Fruit fly (Drosophila melanogaster) whole organism, adult: ENCODE results near the gene ttm50.

Source experiments
- CG11617 ChIP-seq: fragments of 200-800 bp; sonication (Bioruptor generic); optimal IDR thresholded peaks from 2 replicates; lab custom pipeline; 2017; ENCODE audit warnings: mild to moderate bottlenecking, missing biosample characterization, missing genetic modification reagents, missing genetic modification characterization
- CG12768 ChIP-seq: fragments of 200-800 bp; sonication (Bioruptor generic); optimal IDR thresholded peaks from 2 replicates; lab custom pipeline; 2017; ENCODE audit warnings: missing biosample characterization, missing genetic modification characterization, mild to moderate bottlenecking, moderate library complexity, missing genetic modification reagents
- CG14711 ChIP-seq: fragments of 200-800 bp; sonication (Bioruptor generic); optimal IDR thresholded peaks from 2 replicates; lab custom pipeline; 2018; ENCODE audit warnings: missing biosample characterization, mild to moderate bottlenecking, missing genetic modification characterization, moderate library complexity
- CG1620 ChIP-seq: fragments of 200-800 bp; sonication (Bioruptor generic); optimal IDR thresholded peaks from 2 replicates; lab custom pipeline; 2016; ENCODE audit warnings: missing biosample characterization, missing genetic modification characterization
- CG33017 ChIP-seq: fragments of 200-800 bp; sonication (Bioruptor generic); optimal IDR thresholded peaks from 2 replicates; lab custom pipeline; 2018; ENCODE audit warnings: missing biosample characterization, mild to moderate bottlenecking, missing genetic modification characterization, moderate library complexity
- CG5204 ChIP-seq: fragments of 200-800 bp; sonication (Bioruptor generic); optimal IDR thresholded peaks from 2 replicates; lab custom pipeline; 2016; ENCODE audit warnings: missing biosample characterization, missing genetic modification characterization
- CG7045 ChIP-seq: fragments of 200-800 bp; sonication (Bioruptor generic); optimal IDR thresholded peaks from 2 replicates; lab custom pipeline; 2017; ENCODE audit warnings: missing biosample characterization, mild to moderate bottlenecking, missing genetic modification characterization
- CG7101 ChIP-seq: fragments of 200-800 bp; sonication (Bioruptor generic); optimal IDR thresholded peaks from 2 replicates; lab custom pipeline; 2018; ENCODE audit warnings: missing biosample characterization, mild to moderate bottlenecking, missing genetic modification characterization, moderate library complexity
- Clk ChIP-seq: fragments of 200-800 bp; sonication (Bioruptor generic); optimal IDR thresholded peaks from 2 replicates; lab custom pipeline; 2017; ENCODE audit warnings: missing biosample characterization, missing genetic modification characterization
- Crg-1 ChIP-seq: fragments of 200-800 bp; sonication (Bioruptor generic); optimal IDR thresholded peaks from 2 replicates; lab custom pipeline; 2016; ENCODE audit warnings: missing biosample characterization, missing genetic modification characterization
- Hr96 ChIP-seq: fragments of 200-800 bp; sonication (Bioruptor generic); optimal IDR thresholded peaks from 2 replicates; lab custom pipeline; 2016; ENCODE audit warnings: missing biosample characterization, missing genetic modification characterization
- Mnt ChIP-seq: fragments of 200-800 bp; sonication (Bioruptor generic); optimal IDR thresholded peaks from 2 replicates; lab custom pipeline; 2016; ENCODE audit warnings: missing biosample characterization, mild to moderate bottlenecking, missing genetic modification characterization
- bab1 ChIP-seq: fragments of 200-800 bp; sonication (Bioruptor generic); optimal IDR thresholded peaks from 3 replicates; lab custom pipeline; 2019; ENCODE audit warnings: missing biosample characterization, mild to moderate bottlenecking, missing genetic modification characterization, moderate library complexity
- cic ChIP-seq: fragments of 200-800 bp; sonication (Bioruptor generic); optimal IDR thresholded peaks from 2 replicates; lab custom pipeline; 2017; ENCODE audit warnings: missing biosample characterization, mild to moderate bottlenecking, missing genetic modification characterization, moderate library complexity
- cnc ChIP-seq, 2 experiments: fragments of >200 bp; optimal IDR thresholded peaks; 2 replicates each; lab custom pipeline; 2017
- kay ChIP-seq: fragments of 200-800 bp; sonication (Bioruptor generic); peaks from one replicate; lab custom pipeline; 2016; ENCODE audit warnings: missing biosample characterization, missing genetic modification characterization, borderline replicate concordance
- ovo ChIP-seq: fragments of 200-800 bp; sonication (Bioruptor generic); optimal IDR thresholded peaks from 2 replicates; lab custom pipeline; 2016; ENCODE audit warnings: missing biosample characterization, missing genetic modification characterization
- pad ChIP-seq: fragments of 200-800 bp; sonication (Bioruptor generic); optimal IDR thresholded peaks from 3 replicates; lab custom pipeline; 2017; ENCODE audit warnings: missing biosample characterization, missing genetic modification characterization, mild to moderate bottlenecking, moderate library complexity, missing genetic modification reagents
- tj ChIP-seq: fragments of 200-800 bp; sonication (Bioruptor generic); optimal IDR thresholded peaks from 3 replicates; lab custom pipeline; 2017; ENCODE audit warnings: missing biosample characterization, mild to moderate bottlenecking, missing genetic modification characterization, moderate library complexity
- toe ChIP-seq: fragments of 200-800 bp; sonication (Bioruptor generic); optimal IDR thresholded peaks from 2 replicates; lab custom pipeline; 2016; ENCODE audit warnings: missing biosample characterization, missing genetic modification characterization

ttm50 gene

dm6 chrX:2726420-2726819, 5.6 kb downstream of the ttm50 start, which contains the start of gene vilya:
TSS of gene vilya (plus strand) at chrX:2726678.
- TF ChIP-seq pad (GFP tag; lab: Kevin White, UChicago) (no peak), Hr96 (no peak), CG33017 (tag; lab: Kevin White, UChicago) (no peak), CG14711 (tag; lab: Kevin White, UChicago) (no peak), CG12768 (GFP tag; lab: Kevin White, UChicago) (no peak), tj (GFP tag; lab: Kevin White, UChicago) (no peak), Clk (GFP tag; lab: Kevin White, UChicago) (no peak), cnc (optimal IDR thresholded peaks at IDR 0.05; lab: Kevin White, UChicago) (no peak), CG7045 (no peak), toe (GFP tag; lab: Kevin White, UChicago) (no peak), cic (GFP tag; lab: Kevin White, UChicago) (no peak)

dm6 chrX:2720122-2720521, 11.9 kb downstream of the ttm50 start, which contains the start of gene CG2701:
TSS of gene CG2701 (minus strand) at chrX:2720327.
- TF ChIP-seq Mnt (GFP tag; lab: Kevin White, UChicago), result peak; percentile 40
- peak; percentile 19 for TF ChIP-seq CG1620 (GFP tag; lab: Kevin White, UChicago)
- TF ChIP-seq CG7101 (tag; lab: Kevin White, UChicago), result no peak
- peak; percentile 72 for TF ChIP-seq bab1

dm6 chrX:2714730-2715129, 17.3 kb downstream of the ttm50 start:
- no peak for TF ChIP-seq toe (GFP tag; lab: Kevin White, UChicago)
- TF ChIP-seq CG7045, result no peak
- TF ChIP-seq tj (GFP tag; lab: Kevin White, UChicago), result peak; percentile 12
- TF ChIP-seq Mnt (GFP tag; lab: Kevin White, UChicago), result no peak
- TF ChIP-seq CG5204 (GFP tag; lab: Kevin White, UChicago), result no peak
- TF ChIP-seq Hr96, result no peak
- no peak for TF ChIP-seq ovo (GFP tag; lab: Kevin White, UChicago)
- no peak for TF ChIP-seq cnc (optimal IDR thresholded peaks at IDR 0.05; lab: Kevin White, UChicago)
- no peak for TF ChIP-seq CG7101 (tag; lab: Kevin White, UChicago)
- peak; percentile 7 for TF ChIP-seq CG1620 (GFP tag; lab: Kevin White, UChicago)
- no peak for TF ChIP-seq kay
- no peak for TF ChIP-seq CG33017 (tag; lab: Kevin White, UChicago)
- TF ChIP-seq cic (GFP tag; lab: Kevin White, UChicago), result no peak
- TF ChIP-seq pad (GFP tag; lab: Kevin White, UChicago), result peak; percentile 34
- TF ChIP-seq CG14711 (tag; lab: Kevin White, UChicago), result peak; percentile 15
- TF ChIP-seq bab1, result peak; percentile 90
- peak; percentile 29 for TF ChIP-seq CG11617 (GFP tag; lab: Kevin White, UChicago)
- TF ChIP-seq Crg-1 (GFP tag; lab: Kevin White, UChicago), result peak; percentile 1
- TF ChIP-seq Clk (GFP tag; lab: Kevin White, UChicago), result no peak

dm6 chrX:2713776-2714175, 18.2 kb downstream of the ttm50 start, which contains the start of the genes CG2685 and CG2694:
TSS of gene CG2685 (minus strand) at chrX:2713960.
TSS of gene CG2694 (plus strand) at chrX:2714079.
- TF ChIP-seq bab1 (peak; percentile 20), CG33017 (tag; lab: Kevin White, UChicago) (no peak), CG5204 (GFP tag; lab: Kevin White, UChicago) (no peak), pad (GFP tag; lab: Kevin White, UChicago) (peak; percentile 9), Mnt (GFP tag; lab: Kevin White, UChicago) (peak; percentile 45), CG11617 (GFP tag; lab: Kevin White, UChicago) (no peak), ovo (GFP tag; lab: Kevin White, UChicago) (no peak), CG14711 (tag; lab: Kevin White, UChicago) (no peak), kay (no peak), toe (GFP tag; lab: Kevin White, UChicago) (no peak), cnc (optimal IDR thresholded peaks at IDR 0.05; lab: Kevin White, UChicago) (no peak), Crg-1 (GFP tag; lab: Kevin White, UChicago) (no peak), cic (GFP tag; lab: Kevin White, UChicago) (no peak), tj (GFP tag; lab: Kevin White, UChicago) (no peak), CG12768 (GFP tag; lab: Kevin White, UChicago) (no peak), CG1620 (GFP tag; lab: Kevin White, UChicago) (peak; percentile 0), CG7045 (no peak), Clk (GFP tag; lab: Kevin White, UChicago) (no peak), Hr96 (no peak), CG7101 (tag; lab: Kevin White, UChicago) (peak; percentile 20)

dm6 chrX:2708156-2708734, 23.7 kb downstream of the ttm50 start, which contains the start of gene CG2681:
TSS of gene CG2681 (plus strand) at chrX:2708684.
- TF ChIP-seq CG5204 (GFP tag; lab: Kevin White, UChicago) (no peak), CG12768 (GFP tag; lab: Kevin White, UChicago) (no peak), Mnt (GFP tag; lab: Kevin White, UChicago) (peak; percentile 44), cic (GFP tag; lab: Kevin White, UChicago) (no peak), CG7045 (no peak), toe (GFP tag; lab: Kevin White, UChicago) (peak; percentile 17), bab1 (no peak), kay (no peak), Crg-1 (GFP tag; lab: Kevin White, UChicago) (peak; percentile 9), ovo (GFP tag; lab: Kevin White, UChicago) (no peak), CG7101 (tag; lab: Kevin White, UChicago) (peak; percentile 42), Clk (GFP tag; lab: Kevin White, UChicago) (no peak), CG1620 (GFP tag; lab: Kevin White, UChicago) (no peak), cnc (optimal IDR thresholded peaks at IDR 0.05; lab: Kevin White, UChicago) (no peak), CG33017 (tag; lab: Kevin White, UChicago) (no peak), CG14711 (tag; lab: Kevin White, UChicago) (no peak), CG11617 (GFP tag; lab: Kevin White, UChicago) (peak; percentile 7), Hr96 (peak; percentile 18), pad (GFP tag; lab: Kevin White, UChicago) (peak; percentile 1), tj (GFP tag; lab: Kevin White, UChicago) (no peak)
